Fruit fly (Drosophila melanogaster) whole organism, embryonic: ENCODE data around the gene CG32939.

Experiments used
- Blimp-1 ChIP-seq: fragments of 200-800 bp; sonication (Bioruptor generic); optimal IDR thresholded peaks from 3 replicates; lab custom pipeline; 2018; ENCODE audit warnings: missing biosample characterization, missing genetic modification characterization, mild to moderate bottlenecking, moderate library complexity, missing genetic modification reagents
- CG10366 ChIP-seq: fragments of 200-800 bp; sonication (Bioruptor generic); IDR thresholded peaks from 2 replicates; pipeline ENCODE4 v1.3.6; 2022; ENCODE audit warnings: missing biosample characterization, missing genetic modification characterization
- CG10431 ChIP-seq: fragments of 200-800 bp; sonication (Bioruptor generic); optimal IDR thresholded peaks from 3 replicates; lab custom pipeline; 2018; ENCODE audit warnings: missing biosample characterization, mild to moderate bottlenecking, missing genetic modification characterization
- CG10959 ChIP-seq: fragments of 200-800 bp; sonication (Bioruptor generic); IDR thresholded peaks from 2 replicates; pipeline ENCODE4 v1.3.6; 2022; ENCODE audit warnings: missing biosample characterization, missing genetic modification characterization
- CG11696 ChIP-seq: fragments of 200-800 bp; sonication (Bioruptor generic); IDR thresholded peaks from 2 replicates; pipeline ENCODE4 v1.3.6; 2022; ENCODE audit warnings: missing biosample characterization, missing genetic modification characterization
- CG1529 ChIP-seq: fragments of 200-800 bp; sonication (Bioruptor generic); optimal IDR thresholded peaks from 3 replicates; lab custom pipeline; 2018; ENCODE audit warnings: missing biosample characterization, missing genetic modification characterization
- CG16815 ChIP-seq: fragments of 200-800 bp; sonication (Bioruptor generic); optimal IDR thresholded peaks from 3 replicates; lab custom pipeline; 2017; ENCODE audit warnings: missing biosample characterization, mild to moderate bottlenecking, missing genetic modification characterization
- CG1832 ChIP-seq: fragments of 200-800 bp; sonication (Bioruptor generic); optimal IDR thresholded peaks from 2 replicates; lab custom pipeline; 2017; ENCODE audit warnings: missing biosample characterization, mild to moderate bottlenecking, missing genetic modification characterization, inconsistent platforms
- CG18476 ChIP-seq: fragments of 200-800 bp; sonication (Bioruptor generic); optimal IDR thresholded peaks from 2 replicates; lab custom pipeline; 2016; ENCODE audit warnings: missing biosample characterization, mild to moderate bottlenecking, missing genetic modification characterization
- CG18764 ChIP-seq: fragments of 200-800 bp; sonication (Bioruptor generic); optimal IDR thresholded peaks from 3 replicates; lab custom pipeline; 2016; ENCODE audit warnings: missing biosample characterization, missing genetic modification characterization
- CG2129 ChIP-seq: fragments of 200-800 bp; sonication (Bioruptor generic); IDR thresholded peaks from 2 replicates; pipeline ENCODE4 v1.3.6; 2022; ENCODE audit warnings: missing biosample characterization, missing genetic modification characterization; ENCODE audit not compliant: partially characterized antibody
- CG5245 ChIP-seq: fragments of 200-800 bp; sonication (Bioruptor generic); optimal IDR thresholded peaks from 3 replicates; lab custom pipeline; 2016; ENCODE audit warnings: missing biosample characterization, missing genetic modification characterization
- CG6175 ChIP-seq: fragments of 200-800 bp; sonication (Bioruptor generic); IDR thresholded peaks from 3 replicates; pipeline ENCODE4 v1.3.6; 2022; ENCODE audit warnings: missing biosample characterization, missing genetic modification characterization
- CG6254 ChIP-seq: fragments of 200-800 bp; sonication (Bioruptor generic); optimal IDR thresholded peaks from 3 replicates; lab custom pipeline; 2017; ENCODE audit warnings: mild to moderate bottlenecking, missing biosample characterization, missing genetic modification reagents, missing genetic modification characterization
- CG6765 ChIP-seq: fragments of 200-800 bp; sonication (Bioruptor generic); optimal IDR thresholded peaks from 3 replicates; lab custom pipeline; 2017; ENCODE audit warnings: missing biosample characterization, mild to moderate bottlenecking, missing genetic modification characterization
- CG7271 ChIP-seq: fragments of 200-800 bp; sonication (Bioruptor generic); optimal IDR thresholded peaks from 2 replicates; lab custom pipeline; 2018; ENCODE audit warnings: missing biosample characterization, mild to moderate bottlenecking, missing genetic modification characterization, moderate library complexity
- Dip2 ChIP-seq: fragments of 200-800 bp; sonication (Bioruptor generic); IDR thresholded peaks from 2 replicates; pipeline ENCODE4 v1.3.6; 2022; ENCODE audit warnings: missing biosample characterization, missing genetic modification characterization
- Dref ChIP-seq: fragments of 200-800 bp; sonication (Bioruptor generic); IDR thresholded peaks from 2 replicates; pipeline ENCODE4 v1.3.6; 2022; ENCODE audit warnings: missing biosample characterization, missing genetic modification characterization
- E2f2 ChIP-seq: fragments of 200-800 bp; sonication (Bioruptor generic); IDR thresholded peaks from 2 replicates; pipeline ENCODE4 v1.3.6; 2022; ENCODE audit warnings: missing biosample characterization, missing genetic modification characterization
- Fer1 ChIP-seq: fragments of 200-800 bp; sonication (Bioruptor generic); optimal IDR thresholded peaks from 2 replicates; lab custom pipeline; 2017; ENCODE audit warnings: missing biosample characterization, mild to moderate bottlenecking, missing genetic modification characterization
- HLH54F ChIP-seq: fragments of 200-800 bp; sonication (Bioruptor generic); optimal IDR thresholded peaks from 3 replicates; lab custom pipeline; 2016; ENCODE audit warnings: missing biosample characterization, missing genetic modification characterization
- Hmr ChIP-seq: fragments of 200-800 bp; sonication (Bioruptor generic); optimal IDR thresholded peaks from 3 replicates; lab custom pipeline; 2017; ENCODE audit warnings: mild to moderate bottlenecking, missing biosample characterization, missing genetic modification reagents, missing genetic modification characterization
- MBD-R2 ChIP-seq: fragments of 200-800 bp; sonication (Bioruptor generic); IDR thresholded peaks from 2 replicates; pipeline ENCODE4 v1.3.6; 2022; ENCODE audit warnings: missing biosample characterization, missing genetic modification characterization
- Mad ChIP-seq: fragments of 200-800 bp; sonication (Bioruptor generic); optimal IDR thresholded peaks from 2 replicates; lab custom pipeline; 2016; ENCODE audit warnings: missing biosample characterization, missing genetic modification characterization
- NFAT ChIP-seq: fragments of 200-800 bp; sonication (Bioruptor generic); IDR thresholded peaks from 2 replicates; pipeline ENCODE4 v1.3.6; 2022; ENCODE audit warnings: missing biosample characterization, missing genetic modification characterization
- NK7.1 ChIP-seq: fragments of 200-800 bp; sonication (Bioruptor generic); optimal IDR thresholded peaks from 3 replicates; lab custom pipeline; 2016; ENCODE audit warnings: missing biosample characterization, missing genetic modification characterization
- Neu2 ChIP-seq: fragments of 200-800 bp; sonication (Bioruptor generic); optimal IDR thresholded peaks from 3 replicates; lab custom pipeline; 2016; ENCODE audit warnings: missing biosample characterization, missing genetic modification characterization, borderline replicate concordance
- PHDP ChIP-seq: fragments of 200-800 bp; sonication (Bioruptor generic); optimal IDR thresholded peaks from 3 replicates; lab custom pipeline; 2018; ENCODE audit warnings: missing biosample characterization, mild to moderate bottlenecking, missing genetic modification characterization, moderate library complexity
- Scr ChIP-seq: fragments of 200-800 bp; sonication (Bioruptor generic); IDR thresholded peaks from 2 replicates; pipeline ENCODE4 v1.3.6; 2022; ENCODE audit warnings: missing biosample characterization, missing genetic modification characterization; ENCODE audit not compliant: partially characterized antibody
- Xrp1 ChIP-seq: fragments of 200-800 bp; sonication (Bioruptor generic); IDR thresholded peaks from 2 replicates; pipeline ENCODE4 v1.3.6; 2022; ENCODE audit warnings: missing biosample characterization, missing genetic modification characterization
- cas ChIP-seq: fragments of 200-800 bp; sonication (Bioruptor generic); IDR thresholded peaks from 2 replicates; pipeline ENCODE4 v1.3.6; 2022; ENCODE audit warnings: missing biosample characterization, missing genetic modification characterization
- caup ChIP-seq: fragments of 200-800 bp; sonication (Bioruptor generic); optimal IDR thresholded peaks from 3 replicates; lab custom pipeline; 2017; ENCODE audit warnings: missing biosample characterization, mild to moderate bottlenecking, missing genetic modification characterization, moderate library complexity; ENCODE audit not compliant: severe bottlenecking
- cg ChIP-seq: fragments of 200-800 bp; sonication (Bioruptor generic); optimal IDR thresholded peaks from 3 replicates; lab custom pipeline; 2019; ENCODE audit warnings: missing biosample characterization, mild to moderate bottlenecking, missing genetic modification characterization, moderate library complexity
- da ChIP-seq: fragments of 200-800 bp; sonication (Bioruptor generic); optimal IDR thresholded peaks from 2 replicates; lab custom pipeline; 2016; ENCODE audit warnings: missing biosample characterization, missing genetic modification characterization
- dan ChIP-seq: fragments of 200-800 bp; sonication (Bioruptor generic); IDR thresholded peaks from 2 replicates; pipeline ENCODE4 v1.3.6; 2022; ENCODE audit warnings: missing biosample characterization, missing genetic modification characterization
- disco-r ChIP-seq: fragments of 200-800 bp; sonication (Bioruptor generic); optimal IDR thresholded peaks from 2 replicates; lab custom pipeline; 2016; ENCODE audit warnings: missing biosample characterization, missing genetic modification characterization
- emc ChIP-seq: fragments of 200-800 bp; sonication (Bioruptor generic); optimal IDR thresholded peaks from 2 replicates; lab custom pipeline; 2016; ENCODE audit warnings: missing biosample characterization, missing genetic modification characterization
- ewg ChIP-seq: fragments of 200-800 bp; sonication (Bioruptor generic); optimal IDR thresholded peaks from 3 replicates; lab custom pipeline; 2017; ENCODE audit warnings: mild to moderate bottlenecking, missing biosample characterization, missing genetic modification reagents, missing genetic modification characterization
- hb ChIP-seq: fragments of 200-800 bp; sonication (Bioruptor generic); IDR thresholded peaks from 3 replicates; pipeline ENCODE4 v1.3.6; 2022; ENCODE audit warnings: missing biosample characterization, missing genetic modification characterization; ENCODE audit not compliant: partially characterized antibody
- jumu ChIP-seq: fragments of 200-800 bp; sonication (Bioruptor generic); optimal IDR thresholded peaks from 3 replicates; lab custom pipeline; 2016; ENCODE audit warnings: missing biosample characterization, missing genetic modification characterization
- lbe ChIP-seq: fragments of 200-800 bp; sonication (Bioruptor generic); optimal IDR thresholded peaks from 2 replicates; lab custom pipeline; 2016; ENCODE audit warnings: missing biosample characterization, mild to moderate bottlenecking, missing genetic modification characterization
- lov ChIP-seq, 2 experiments: fragments of 200-800 bp in 1 of 2; fragments of >200 bp in 1 of 2; sonication (Bioruptor generic) in 1 of 2; IDR thresholded peaks in 1 of 2; optimal IDR thresholded peaks in 1 of 2; 2 replicates in 1 of 2; 3 replicates in 1 of 2; pipeline versions ENCODE4 v1.3.6 to Lab custom; 2017 to 2022; ENCODE audit warnings: missing biosample characterization in 1 of 2, missing genetic modification characterization in 1 of 2
- maf-S ChIP-seq: fragments of 200-800 bp; sonication (Bioruptor generic); optimal IDR thresholded peaks from 2 replicates; lab custom pipeline; 2016; ENCODE audit warnings: missing biosample characterization, missing genetic modification characterization
- nerfin-2 ChIP-seq: fragments of 200-800 bp; sonication (Bioruptor generic); IDR thresholded peaks from 2 replicates; pipeline ENCODE4 v1.3.6; 2022; ENCODE audit warnings: missing biosample characterization, missing genetic modification characterization; ENCODE audit not compliant: partially characterized antibody
- org-1 ChIP-seq: fragments of 200-800 bp; sonication (Bioruptor generic); optimal IDR thresholded peaks from 2 replicates; lab custom pipeline; 2017; ENCODE audit warnings: missing biosample characterization, missing genetic modification characterization
- sd ChIP-seq: fragments of 200-800 bp; sonication (Bioruptor generic); optimal IDR thresholded peaks from 3 replicates; lab custom pipeline; 2018; ENCODE audit warnings: missing biosample characterization, mild to moderate bottlenecking, missing genetic modification characterization, moderate library complexity
- toy ChIP-seq: fragments of 200-800 bp; sonication (Bioruptor generic); IDR thresholded peaks from 2 replicates; pipeline ENCODE4 v1.3.6; 2022; ENCODE audit warnings: missing biosample characterization, missing genetic modification characterization
- trem ChIP-seq: fragments of 200-800 bp; optimal IDR thresholded peaks from 3 replicates; lab custom pipeline; 2019; ENCODE audit warnings: missing biosample characterization, mild to moderate bottlenecking, missing genetic modification characterization, moderate library complexity
- trh ChIP-seq: fragments of 200-800 bp; sonication (Bioruptor generic); optimal IDR thresholded peaks from 2 replicates; lab custom pipeline; 2016; ENCODE audit warnings: missing biosample characterization, missing genetic modification characterization
- vnd ChIP-seq: fragments of 200-800 bp; sonication (Bioruptor generic); IDR thresholded peaks from 3 replicates; pipeline ENCODE4 v1.3.6; 2022; ENCODE audit warnings: missing biosample characterization, missing genetic modification characterization; ENCODE audit not compliant: partially characterized antibody
- z ChIP-seq: fragments of 200-800 bp; sonication (Bioruptor generic); IDR thresholded peaks from 3 replicates; pipeline ENCODE4 v1.3.6; 2022; ENCODE audit warnings: missing biosample characterization, missing genetic modification characterization

CG32939 gene

DNA sequence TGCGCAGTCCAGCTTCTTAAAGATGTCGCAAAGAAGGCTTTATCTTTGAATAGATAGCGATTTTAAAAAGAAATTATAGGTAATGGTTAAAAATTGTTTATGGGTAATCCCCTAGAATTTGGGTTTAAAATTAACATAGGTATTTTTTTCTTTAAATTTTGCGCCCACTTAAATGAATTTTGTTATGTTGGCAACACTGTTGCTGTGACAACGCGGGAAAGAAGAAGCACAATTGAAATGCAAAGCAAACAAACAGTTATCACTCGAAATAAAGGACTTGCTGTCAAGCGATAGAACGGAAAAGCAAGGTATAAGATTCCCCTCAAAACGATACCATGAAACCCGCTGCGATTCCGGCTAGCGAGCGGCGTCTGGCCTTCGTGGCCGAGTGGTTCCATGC is 13.1 kb upstream of the CG32939 start, which contains the start of gene nmdyn-D7 (continued):
- TF ChIP-seq sd (tag; lab: Kevin White, UChicago) (no peak), dan (GFP tag; lab: Robert Waterston, UW) (no peak), HLH54F (GFP tag; lab: Kevin White, UChicago) (no peak), CG16815 (GFP tag; lab: Kevin White, UChicago) (no peak), CG6765 (GFP tag; lab: Kevin White, UChicago) (no peak), hb (GFP tag; lab: Robert Waterston, UW) (0 out of 3 replicates have a peak, but pooled peaks have one; percentile 45), toy (GFP tag; lab: Robert Waterston, UW) (no peak), CG6254 (GFP tag; lab: Kevin White, UChicago) (no peak), Dip2 (no peak), NK7.1 (GFP tag; lab: Kevin White, UChicago) (no peak), caup (GFP tag; lab: Kevin White, UChicago) (no peak), CG1529 (GFP tag; lab: Kevin White, UChicago) (no peak), Scr (GFP tag; lab: Robert Waterston, UW) (no peak), CG18764 (GFP tag; lab: Kevin White, UChicago) (no peak), Fer1 (no peak), vnd (GFP tag; lab: Robert Waterston, UW) (no peak), org-1 (no peak), trem (no peak), CG11696 (GFP tag; lab: Robert Waterston, UW) (no peak), maf-S (no peak), jumu (GFP tag; lab: Kevin White, UChicago) (no peak), lbe (GFP tag; lab: Kevin White, UChicago) (no peak), da (GFP tag; lab: Kevin White, UChicago) (no peak), Dref (no peak), lov (optimal IDR thresholded peaks at IDR 0.05; lab: Kevin White, UChicago) (no peak), lov (GFP tag; IDR thresholded peaks at IDR 0.05; lab: Robert Waterston, UW) (no peak), nerfin-2 (GFP tag; lab: Robert Waterston, UW) (no peak), E2f2 (GFP tag; lab: Robert Waterston, UW) (peak; percentile 97), CG1832 (GFP tag; lab: Kevin White, UChicago) (no peak), CG10431 (no peak), CG7271 (no peak), CG10366 (GFP tag; lab: Robert Waterston, UW) (no peak), NFAT (no peak), Blimp-1 (GFP tag; lab: Kevin White, UChicago) (no peak), disco-r (no peak), PHDP (no peak), Mad (GFP tag; lab: Kevin White, UChicago) (no peak), Xrp1 (GFP tag; lab: Robert Waterston, UW) (no peak), CG5245 (no peak), Neu2 (GFP tag; lab: Kevin White, UChicago) (no peak), CG18476 (GFP tag; lab: Kevin White, UChicago) (no peak), MBD-R2 (GFP tag; lab: Robert Waterston, UW) (peak; percentile 71; the same call in 1 of the 2 replicates), z (GFP tag; lab: Robert Waterston, UW) (no peak), Hmr (no peak), trh (GFP tag; lab: Kevin White, UChicago) (no peak), cas (GFP tag; lab: Robert Waterston, UW) (no peak), CG2129 (GFP tag; lab: Robert Waterston, UW) (no peak), cg (GFP tag; lab: Kevin White, UChicago) (no peak), emc (no peak), CG10959 (GFP tag; lab: Robert Waterston, UW) (no peak), ewg (GFP tag; lab: Kevin White, UChicago) (no peak), CG6175 (GFP tag; lab: Robert Waterston, UW) (no peak)
